Fruit fly (Drosophila melanogaster) whole organism, embryonic: ENCODE data around the gene CG4291.

ENCODE experiments used
- Awh ChIP-seq: fragments of 200-800 bp; sonication (Bioruptor generic); IDR thresholded peaks from 2 replicates; pipeline ENCODE4, ENCODE4 v1.3.6; 2022; ENCODE audit warnings: missing biosample characterization, missing genetic modification characterization
- CG10321 ChIP-seq: fragments of 200-800 bp; sonication (Bioruptor generic); IDR thresholded peaks from 2 replicates; pipeline ENCODE4 v1.3.6; 2022; ENCODE audit warnings: missing biosample characterization, missing genetic modification characterization
- CG11093 ChIP-seq: fragments of 200-800 bp; sonication (Bioruptor generic); IDR thresholded peaks from 3 replicates; pipeline ENCODE4 v1.3.6; 2022; ENCODE audit warnings: missing biosample characterization, missing genetic modification characterization
- CG12155 ChIP-seq: fragments of 200-800 bp; sonication (Bioruptor generic); optimal IDR thresholded peaks from 3 replicates; lab custom pipeline; 2016; ENCODE audit warnings: missing biosample characterization, missing genetic modification characterization
- CG12391 ChIP-seq: fragments of 200-800 bp; sonication (Bioruptor generic); optimal IDR thresholded peaks from 3 replicates; lab custom pipeline; 2018; ENCODE audit warnings: missing biosample characterization, mild to moderate bottlenecking, missing genetic modification characterization, moderate library complexity
- CG12942 ChIP-seq: fragments of 200-800 bp; sonication (Bioruptor generic); optimal IDR thresholded peaks from 3 replicates; lab custom pipeline; 2016; ENCODE audit warnings: missing biosample characterization, missing genetic modification characterization
- CG14667 ChIP-seq: fragments of 200-800 bp; sonication (Bioruptor generic); IDR thresholded peaks from 2 replicates; pipeline ENCODE4 v1.3.6; 2022; ENCODE audit warnings: missing biosample characterization, missing genetic modification characterization
- CG15269 ChIP-seq: fragments of 200-800 bp; sonication (Bioruptor generic); optimal IDR thresholded peaks from 2 replicates; lab custom pipeline; 2018; ENCODE audit warnings: missing biosample characterization, mild to moderate bottlenecking, missing genetic modification characterization, moderate library complexity
- CG17802 ChIP-seq: fragments of 200-800 bp; sonication (Bioruptor generic); optimal IDR thresholded peaks from 2 replicates; lab custom pipeline; 2018; ENCODE audit warnings: missing biosample characterization, mild to moderate bottlenecking, missing genetic modification characterization, moderate library complexity
- CG34422 ChIP-seq: fragments of 200-800 bp; sonication (Bioruptor generic); IDR thresholded peaks from 3 replicates; pipeline ENCODE4 v1.3.6; 2022; ENCODE audit warnings: missing biosample characterization, missing genetic modification characterization
- CG3726 ChIP-seq: fragments of 200-800 bp; sonication (Bioruptor generic); IDR thresholded peaks from 3 replicates; pipeline ENCODE4, ENCODE4 v1.3.6; 2022; ENCODE audit warnings: missing biosample characterization, missing genetic modification characterization
- CG43689 ChIP-seq: fragments of 200-800 bp; sonication (Bioruptor generic); IDR thresholded peaks from 2 replicates; pipeline ENCODE4 v1.3.6; 2022; ENCODE audit warnings: missing biosample characterization, missing genetic modification characterization
- CG7556 ChIP-seq: fragments of 200-800 bp; sonication (Bioruptor generic); optimal IDR thresholded peaks from 2 replicates; lab custom pipeline; 2017; ENCODE audit warnings: missing biosample characterization, mild to moderate bottlenecking, missing genetic modification characterization
- CG7963 ChIP-seq: fragments of 200-800 bp; sonication (Bioruptor generic); IDR thresholded peaks from 3 replicates; pipeline ENCODE4 v1.3.6; 2022; ENCODE audit warnings: missing biosample characterization, missing genetic modification characterization; ENCODE audit not compliant: partially characterized antibody
- CG7987 ChIP-seq: fragments of 200-800 bp; sonication (Bioruptor generic); optimal IDR thresholded peaks from 2 replicates; lab custom pipeline; 2018; ENCODE audit warnings: missing biosample characterization, mild to moderate bottlenecking, missing genetic modification characterization, moderate library complexity
- CG8765 ChIP-seq: fragments of 200-800 bp; sonication (Bioruptor generic); IDR thresholded peaks from 2 replicates; pipeline ENCODE4 v1.3.6; 2022; ENCODE audit warnings: missing biosample characterization, missing genetic modification characterization
- Dref ChIP-seq: fragments of 200-800 bp; sonication (Bioruptor generic); IDR thresholded peaks from 2 replicates; pipeline ENCODE4 v1.3.6; 2022; ENCODE audit warnings: missing biosample characterization, missing genetic modification characterization
- E2f2 ChIP-seq: fragments of 200-800 bp; sonication (Bioruptor generic); IDR thresholded peaks from 2 replicates; pipeline ENCODE4 v1.3.6; 2022; ENCODE audit warnings: missing biosample characterization, missing genetic modification characterization
- Fer1 ChIP-seq: fragments of 200-800 bp; sonication (Bioruptor generic); optimal IDR thresholded peaks from 2 replicates; lab custom pipeline; 2017; ENCODE audit warnings: missing biosample characterization, mild to moderate bottlenecking, missing genetic modification characterization
- Gug ChIP-seq: fragments of 200-800 bp; sonication (Bioruptor generic); IDR thresholded peaks from 4 replicates; pipeline ENCODE4 v1.3.6; 2022; ENCODE audit warnings: missing biosample characterization, missing genetic modification characterization
- Hr78 ChIP-seq, 2 experiments: fragments of 200-800 bp in 1 of 2; fragments of >200 bp in 1 of 2; sonication (Bioruptor generic) in 1 of 2; optimal IDR thresholded peaks; 2 replicates each; lab custom pipeline; 2017 to 2019; ENCODE audit warnings: missing biosample characterization in 2 of 2, missing genetic modification characterization in 2 of 2, mild to moderate bottlenecking in 1 of 2, moderate library complexity in 1 of 2
- Lhr ChIP-seq: fragments of 200-800 bp; sonication (Bioruptor generic); optimal IDR thresholded peaks from 3 replicates; lab custom pipeline; 2017; ENCODE audit warnings: mild to moderate bottlenecking, missing biosample characterization, missing genetic modification reagents, missing genetic modification characterization
- Neu2 ChIP-seq: fragments of 200-800 bp; sonication (Bioruptor generic); optimal IDR thresholded peaks from 3 replicates; lab custom pipeline; 2016; ENCODE audit warnings: missing biosample characterization, missing genetic modification characterization, borderline replicate concordance
- Oli ChIP-seq: fragments of 200-800 bp; sonication (Bioruptor generic); optimal IDR thresholded peaks from 2 replicates; lab custom pipeline; 2018; ENCODE audit warnings: missing biosample characterization, mild to moderate bottlenecking, missing genetic modification characterization, moderate library complexity
- Optix ChIP-seq: fragments of 200-800 bp; sonication (Bioruptor generic); IDR thresholded peaks from 3 replicates; pipeline ENCODE4 v1.3.6; 2022; ENCODE audit warnings: missing biosample characterization, missing genetic modification characterization
- PHDP ChIP-seq: fragments of 200-800 bp; sonication (Bioruptor generic); optimal IDR thresholded peaks from 3 replicates; lab custom pipeline; 2018; ENCODE audit warnings: missing biosample characterization, mild to moderate bottlenecking, missing genetic modification characterization, moderate library complexity
- Poxn ChIP-seq: fragments of 200-800 bp; sonication (Bioruptor generic); IDR thresholded peaks from 2 replicates; pipeline ENCODE4 v1.3.6; 2022; ENCODE audit warnings: missing biosample characterization, missing genetic modification characterization
- Sox102F ChIP-seq: fragments of 200-800 bp; sonication (Bioruptor generic); optimal IDR thresholded peaks from 2 replicates; lab custom pipeline; 2018; ENCODE audit warnings: missing biosample characterization, mild to moderate bottlenecking, missing genetic modification characterization, moderate library complexity
- Tbp ChIP-seq: fragments of >200 bp; optimal IDR thresholded peaks from 2 replicates; lab custom pipeline; 2018; ENCODE audit warnings: missing biosample characterization, missing genetic modification characterization
- ato ChIP-seq: fragments of 200-800 bp; sonication (Bioruptor generic); IDR thresholded peaks from 2 replicates; pipeline ENCODE4 v1.3.6; 2022; ENCODE audit warnings: missing biosample characterization, missing genetic modification characterization; ENCODE audit not compliant: partially characterized antibody
- br ChIP-seq: fragments of >200 bp; optimal IDR thresholded peaks from 2 replicates; lab custom pipeline; 2017
- cad ChIP-seq: fragments of >200 bp; optimal IDR thresholded peaks from 2 replicates; lab custom pipeline; 2017; ENCODE audit warnings: missing biosample characterization, missing genetic modification characterization
- chinmo ChIP-seq: fragments of 200-800 bp; sonication (Bioruptor generic); IDR thresholded peaks from 4 replicates; pipeline ENCODE4 v1.3.6; 2022; ENCODE audit warnings: missing biosample characterization, missing genetic modification characterization; ENCODE audit not compliant: partially characterized antibody
- crc ChIP-seq: fragments of 200-800 bp; sonication (Bioruptor generic); optimal IDR thresholded peaks from 2 replicates; lab custom pipeline; 2016; ENCODE audit warnings: missing biosample characterization, missing genetic modification characterization
- danr ChIP-seq: fragments of 200-800 bp; sonication (Bioruptor generic); IDR thresholded peaks from 2 replicates; pipeline ENCODE4 v1.3.6; 2022; ENCODE audit warnings: missing biosample characterization, missing genetic modification characterization
- dimm ChIP-seq: fragments of 200-800 bp; sonication (Bioruptor generic); IDR thresholded peaks from 2 replicates; pipeline ENCODE4 v1.3.6; 2022; ENCODE audit warnings: missing biosample characterization, missing genetic modification characterization
- disco-r ChIP-seq: fragments of 200-800 bp; sonication (Bioruptor generic); optimal IDR thresholded peaks from 2 replicates; lab custom pipeline; 2016; ENCODE audit warnings: missing biosample characterization, missing genetic modification characterization
- esg ChIP-seq: fragments of 200-800 bp; sonication (Bioruptor generic); conservative IDR thresholded peaks from 2 replicates; pipeline ENCODE4 v1.3.6; 2022; ENCODE audit warnings: missing biosample characterization, missing genetic modification characterization
- eyg ChIP-seq: fragments of 200-800 bp; sonication (Bioruptor generic); optimal IDR thresholded peaks from 3 replicates; lab custom pipeline; 2016; ENCODE audit warnings: missing biosample characterization, missing genetic modification characterization
- fd96Cb ChIP-seq: fragments of 200-800 bp; sonication (Bioruptor generic); optimal IDR thresholded peaks from 2 replicates; lab custom pipeline; 2018; ENCODE audit warnings: missing biosample characterization, mild to moderate bottlenecking, missing genetic modification characterization, moderate library complexity
- gfzf ChIP-seq: fragments of 200-800 bp; sonication (Bioruptor generic); optimal IDR thresholded peaks from 2 replicates; lab custom pipeline; 2016; ENCODE audit warnings: missing biosample characterization, mild to moderate bottlenecking, missing genetic modification characterization, moderate library complexity
- gsb ChIP-seq: fragments of 200-800 bp; sonication (Bioruptor generic); IDR thresholded peaks from 2 replicates; pipeline ENCODE4 v1.3.6; 2022; ENCODE audit warnings: missing biosample characterization, missing genetic modification characterization
- lab ChIP-seq: fragments of 200-800 bp; sonication (Bioruptor generic); optimal IDR thresholded peaks from 3 replicates; lab custom pipeline; 2017; ENCODE audit warnings: missing biosample characterization, missing genetic modification characterization, mild to moderate bottlenecking, moderate library complexity, missing genetic modification reagents
- lilli ChIP-seq: fragments of 200-800 bp; sonication (Bioruptor generic); optimal IDR thresholded peaks from 3 replicates; lab custom pipeline; 2016; ENCODE audit warnings: missing biosample characterization, missing genetic modification characterization
- otp ChIP-seq: fragments of 200-800 bp; sonication (Bioruptor generic); IDR thresholded peaks from 3 replicates; pipeline ENCODE4, ENCODE4 v1.3.6; 2022; ENCODE audit warnings: missing biosample characterization, missing genetic modification characterization
- phol ChIP-seq: fragments of 200-800 bp; sonication (Bioruptor generic); optimal IDR thresholded peaks from 3 replicates; lab custom pipeline; 2018; ENCODE audit warnings: missing biosample characterization, mild to moderate bottlenecking, missing genetic modification characterization, moderate library complexity
- sd ChIP-seq: fragments of 200-800 bp; sonication (Bioruptor generic); optimal IDR thresholded peaks from 3 replicates; lab custom pipeline; 2018; ENCODE audit warnings: missing biosample characterization, mild to moderate bottlenecking, missing genetic modification characterization, moderate library complexity
- sim ChIP-seq: fragments of 200-800 bp; sonication (Bioruptor generic); IDR thresholded peaks from 2 replicates; pipeline ENCODE4 v1.3.6; 2022; ENCODE audit warnings: missing biosample characterization, missing genetic modification characterization
- slbo ChIP-seq: fragments of 200-800 bp; sonication (Bioruptor generic); IDR thresholded peaks from 2 replicates; pipeline ENCODE4 v1.3.6; 2022; ENCODE audit warnings: missing biosample characterization, missing genetic modification characterization
- trh ChIP-seq: fragments of 200-800 bp; sonication (Bioruptor generic); optimal IDR thresholded peaks from 2 replicates; lab custom pipeline; 2016; ENCODE audit warnings: missing biosample characterization, missing genetic modification characterization
- zen ChIP-seq: fragments of 200-800 bp; sonication (Bioruptor generic); optimal IDR thresholded peaks from 3 replicates; lab custom pipeline; 2018; ENCODE audit warnings: missing biosample characterization, mild to moderate bottlenecking, missing genetic modification characterization, moderate library complexity

Gene CG4291

dm6 chr2L:865851-866250, 13.3 kb upstream of the CG4291 start (continued):
- TF ChIP-seq ato (GFP tag; lab: Robert Waterston, UW) (no peak), chinmo (GFP tag; lab: Robert Waterston, UW) (no peak), PHDP (tag; lab: Kevin White, UChicago) (peak; percentile 95), phol (tag; lab: Kevin White, UChicago) (peak; percentile 95), CG14667 (peak; percentile 91), gfzf (GFP tag; lab: Kevin White, UChicago) (peak; percentile 15), CG3726 (GFP tag; lab: Robert Waterston, UW) (peak; percentile 92), CG7987 (GFP tag; lab: Kevin White, UChicago) (peak; percentile 92), CG43689 (GFP tag; lab: Robert Waterston, UW) (peak; percentile 91), CG8765 (GFP tag; lab: Robert Waterston, UW) (peak; percentile 93), trh (GFP tag; lab: Kevin White, UChicago) (peak; percentile 94), CG12155 (GFP tag; lab: Kevin White, UChicago) (peak; percentile 95), CG34422 (GFP tag; lab: Robert Waterston, UW) (peak; percentile 97), dimm (GFP tag; lab: Robert Waterston, UW) (peak; percentile 87), CG7556 (GFP tag; lab: Kevin White, UChicago) (peak; percentile 96), CG12391 (tag; lab: Kevin White, UChicago) (peak; percentile 97), lab (GFP tag; lab: Kevin White, UChicago) (peak; percentile 98), otp (GFP tag; lab: Robert Waterston, UW) (peak; percentile 98), Sox102F (GFP tag; lab: Kevin White, UChicago) (peak; percentile 98), crc (GFP tag; lab: Kevin White, UChicago) (peak; percentile 94), Hr78 (GFP tag; optimal IDR thresholded peaks at IDR 0.05; lab: Kevin White, UChicago) (peak in 1 of 2 experiments; percentile 94), CG15269 (tag; lab: Kevin White, UChicago) (peak; percentile 96), Awh (GFP tag; lab: Robert Waterston, UW) (peak; percentile 94), sim (GFP tag; lab: Robert Waterston, UW) (peak; percentile 94), danr (peak; percentile 93), fd96Cb (tag; lab: Kevin White, UChicago) (peak; percentile 95), sd (tag; lab: Kevin White, UChicago) (peak; percentile 100), gsb (GFP tag; lab: Robert Waterston, UW) (peak; percentile 95), Poxn (GFP tag; lab: Robert Waterston, UW) (peak; percentile 79), eyg (GFP tag; lab: Kevin White, UChicago) (peak; percentile 92), Tbp (GFP tag; lab: Kevin White, UChicago) (no peak), Gug (GFP tag; lab: Robert Waterston, UW) (peak; percentile 92), disco-r (GFP tag; lab: Kevin White, UChicago) (peak; percentile 89), lilli (GFP tag; lab: Kevin White, UChicago) (peak; percentile 98), Optix (GFP tag; lab: Robert Waterston, UW) (peak; percentile 95), cad (GFP tag; lab: Kevin White, UChicago) (no peak), CG17802 (tag; lab: Kevin White, UChicago) (peak; percentile 87), zen (peak; percentile 97), Lhr (GFP tag; lab: Kevin White, UChicago) (peak; percentile 85), Fer1 (GFP tag; lab: Kevin White, UChicago) (peak; percentile 96), slbo (GFP tag; lab: Robert Waterston, UW) (peak; percentile 97), E2f2 (GFP tag; lab: Robert Waterston, UW) (peak; percentile 75), Neu2 (GFP tag; lab: Kevin White, UChicago) (peak; percentile 63), CG11093 (GFP tag; lab: Robert Waterston, UW) (peak; percentile 91), esg (GFP tag; lab: Robert Waterston, UW) (peak; percentile 95), CG12942 (GFP tag; lab: Kevin White, UChicago) (peak; percentile 94), Oli (peak; percentile 96), CG7963 (GFP tag; lab: Robert Waterston, UW) (no peak), CG10321 (peak; percentile 79), br (no peak), Dref (GFP tag; lab: Robert Waterston, UW) (peak; percentile 34; the same call in 1 of the 2 replicates)
